Worm (Caenorhabditis elegans) whole organism, L4 larva: Measurements from ENCODE around the gene mig-23.
A peak's percentile ranks its signal among the peaks of the same experiment; 100 is the strongest.

ENCODE experiments used
- F26F4.8 ChIP-seq: fragments of 200-800 bp; sonication (Bioruptor generic); conservative IDR thresholded peaks from 2 replicates; pipeline ENCODE4 v1.3.6; 2022; ENCODE audit warnings: missing genetic modification characterization, missing compliant biosample characterization
- T20F7.1 ChIP-seq: fragments of 200-800 bp; sonication (Bioruptor generic); optimal IDR thresholded peaks from 2 replicates; lab custom pipeline; 2018; ENCODE audit warnings: mild to moderate bottlenecking, missing genetic modification characterization, missing compliant biosample characterization
- T26A8.4 ChIP-seq: fragments of 200-800 bp; sonication (Bioruptor generic); IDR thresholded peaks from 2 replicates; pipeline ENCODE4 v1.3.6; 2022; ENCODE audit warnings: missing genetic modification characterization, missing compliant biosample characterization
- Y5F2A.4 ChIP-seq: fragments of 200-800 bp; sonication (Bioruptor generic); optimal IDR thresholded peaks from 2 replicates; lab custom pipeline; 2018; ENCODE audit warnings: mild to moderate bottlenecking, missing genetic modification characterization, missing compliant biosample characterization
- ZK546.5 ChIP-seq, 2 experiments: sonication (generic microtip); optimal IDR thresholded peaks; 2 replicates each; lab custom pipeline; 2017; ENCODE audit warnings: missing biosample characterization in 2 of 2, missing genetic modification characterization in 2 of 2
- aha-1 ChIP-seq: fragments of 150-350 bp; peaks from one replicate; lab custom pipeline; 2014; ENCODE audit warnings: missing biosample characterization, missing genetic modification characterization
- arid-1 ChIP-seq: fragments of 200-800 bp; sonication (Bioruptor generic); conservative IDR thresholded peaks from 2 replicates; pipeline ENCODE4 v1.3.6; 2022; ENCODE audit warnings: missing genetic modification reagents, missing genetic modification characterization, missing compliant biosample characterization
- attf-4 ChIP-seq: sonication (generic microtip); optimal IDR thresholded peaks from 3 replicates; lab custom pipeline; 2017; ENCODE audit warnings: missing biosample characterization, missing genetic modification characterization
- ceh-28 ChIP-seq: fragments of 150-350 bp; optimal IDR thresholded peaks from 2 replicates; lab custom pipeline; 2014; ENCODE audit warnings: missing biosample characterization, missing genetic modification reagents, missing genetic modification characterization
- ces-1 ChIP-seq: fragments of 150-350 bp; sonication (generic microtip); optimal IDR thresholded peaks from 4 replicates; lab custom pipeline; 2014; ENCODE audit warnings: missing biosample characterization, missing genetic modification reagents, missing genetic modification characterization
- cey-2 ChIP-seq: sonication (generic microtip); optimal IDR thresholded peaks from 3 replicates; lab custom pipeline; 2017; ENCODE audit warnings: missing genetic modification characterization, mild to moderate bottlenecking, missing compliant biosample characterization, antibody characterized with exemption, borderline replicate concordance; ENCODE audit not compliant: insufficient read depth
- daf-16 ChIP-seq, 3 experiments: sonication (generic microtip); optimal IDR thresholded peaks; 2 replicates each; lab custom pipeline; 2016 to 2017; ENCODE audit warnings: missing genetic modification characterization in 3 of 3, missing genetic modification reagents in 3 of 3, mild to moderate bottlenecking in 2 of 3, missing compliant biosample characterization in 2 of 3, missing biosample characterization in 1 of 3, moderate library complexity in 1 of 3
- daf-8 ChIP-seq: fragments of 200-800 bp; sonication (Bioruptor generic); IDR thresholded peaks from 2 replicates; pipeline ENCODE4 v1.3.6; 2022; ENCODE audit warnings: missing genetic modification characterization, missing compliant biosample characterization
- dmd-6 ChIP-seq: fragments of 200-800 bp; sonication (Bioruptor generic); IDR thresholded peaks from 2 replicates; pipeline ENCODE4 v1.3.6; 2022; ENCODE audit warnings: missing genetic modification reagents, missing genetic modification characterization, missing compliant biosample characterization
- dmd-8 ChIP-seq: fragments of 200-800 bp; sonication (Bioruptor generic); IDR thresholded peaks from 2 replicates; pipeline ENCODE4 v1.3.6; 2022; ENCODE audit warnings: missing genetic modification characterization, missing compliant biosample characterization
- duxl-1 ChIP-seq: sonication (generic microtip); optimal IDR thresholded peaks from 2 replicates; lab custom pipeline; 2016; ENCODE audit warnings: mild to moderate bottlenecking, missing genetic modification characterization, moderate library complexity, missing compliant biosample characterization; ENCODE audit not compliant: poor library complexity
- dve-1 ChIP-seq: sonication (generic microtip); optimal IDR thresholded peaks from 2 replicates; lab custom pipeline; 2017; ENCODE audit warnings: antibody characterized with exemption, mild to moderate bottlenecking, missing genetic modification characterization, missing compliant biosample characterization; ENCODE audit not compliant: insufficient read depth
- egl-43 ChIP-seq: fragments of 200-800 bp; sonication (Bioruptor generic); IDR thresholded peaks from 2 replicates; pipeline ENCODE4 v1.3.6; 2022; ENCODE audit warnings: missing genetic modification reagents, missing genetic modification characterization, missing compliant biosample characterization
- hlh-30 ChIP-seq: sonication (generic microtip); optimal IDR thresholded peaks from 2 replicates; lab custom pipeline; 2017; ENCODE audit warnings: antibody characterized with exemption, mild to moderate bottlenecking, missing genetic modification characterization, missing compliant biosample characterization; ENCODE audit not compliant: insufficient read depth
- jun-1 ChIP-seq: fragments of 150-350 bp; optimal IDR thresholded peaks from 2 replicates; lab custom pipeline; 2014; ENCODE audit warnings: missing biosample characterization, missing genetic modification reagents, missing genetic modification characterization
- mdl-1 ChIP-seq, 2 experiments: fragments of 150-350 bp in 1 of 2; sonication (generic microtip) in 1 of 2; optimal IDR thresholded peaks; 2 replicates each; lab custom pipeline; 2014 to 2017; ENCODE audit warnings: missing biosample characterization in 2 of 2, missing genetic modification characterization in 2 of 2
- mes-2 ChIP-seq: sonication (generic microtip); optimal IDR thresholded peaks from 2 replicates; lab custom pipeline; 2016; ENCODE audit warnings: missing genotype, mild to moderate bottlenecking, missing genetic modification characterization, missing compliant biosample characterization; ENCODE audit not compliant: poor library complexity, severe bottlenecking
- nhr-11 ChIP-seq: fragments of 150-350 bp; optimal IDR thresholded peaks from 2 replicates; lab custom pipeline; 2014; ENCODE audit warnings: missing biosample characterization, missing genetic modification characterization
- nhr-48 ChIP-seq: sonication (generic microtip); optimal IDR thresholded peaks from 2 replicates; lab custom pipeline; 2016; ENCODE audit warnings: mild to moderate bottlenecking, missing genetic modification characterization, missing compliant biosample characterization
- nhr-6 ChIP-seq: fragments of 150-350 bp; optimal IDR thresholded peaks from 2 replicates; lab custom pipeline; 2014; ENCODE audit warnings: missing biosample characterization, missing genetic modification characterization
- nhr-76 ChIP-seq: fragments of 150-350 bp; optimal IDR thresholded peaks from 2 replicates; lab custom pipeline; 2014; ENCODE audit warnings: missing biosample characterization, missing genetic modification characterization
- pha-4 ChIP-seq, 2 experiments: fragments of 150-350 bp in 1 of 2; fragments of 200-800 bp in 1 of 2; sonication (Bioruptor generic) in 1 of 2; IDR thresholded peaks in 1 of 2; optimal IDR thresholded peaks in 1 of 2; 2 replicates each; pipeline versions ENCODE4 v1.3.6 to Lab custom; 2014 to 2022; ENCODE audit warnings: missing genetic modification characterization in 2 of 2, missing genetic modification reagents in 2 of 2, missing biosample characterization in 1 of 2, missing compliant biosample characterization in 1 of 2
- rbr-2 ChIP-seq: sonication (generic microtip); optimal IDR thresholded peaks from 2 replicates; lab custom pipeline; 2016; ENCODE audit warnings: missing genotype, missing genetic modification characterization, missing compliant biosample characterization
- saeg-2 ChIP-seq: fragments of 200-800 bp; sonication (Bioruptor generic); IDR thresholded peaks from 2 replicates; pipeline ENCODE4 v1.3.6; 2022; ENCODE audit warnings: missing genetic modification reagents, missing genetic modification characterization, missing compliant biosample characterization
- set-16 ChIP-seq: fragments of 200-800 bp; sonication (Bioruptor generic); IDR thresholded peaks from 2 replicates; pipeline ENCODE4 v1.3.6; 2022; ENCODE audit warnings: missing genetic modification reagents, missing genetic modification characterization, missing compliant biosample characterization
- skn-1 ChIP-seq: fragments of 150-350 bp; optimal IDR thresholded peaks from 2 replicates; lab custom pipeline; 2014; ENCODE audit warnings: missing biosample characterization, missing genetic modification characterization
- snpc-4 ChIP-seq: fragments of 150-350 bp; optimal IDR thresholded peaks from 2 replicates; lab custom pipeline; 2014; ENCODE audit warnings: missing biosample characterization, missing genetic modification characterization
- unc-62 ChIP-seq, 3 experiments: fragments of 150-350 bp in 1 of 3; sonication (generic microtip); optimal IDR thresholded peaks in 2 of 3; peaks in 1 of 3; 1 replicate in 1 of 3; 2 replicates in 2 of 3; lab custom pipeline; 2014 to 2017; ENCODE audit warnings: missing biosample characterization in 3 of 3, missing genetic modification characterization in 3 of 3, missing genetic modification reagents in 3 of 3, missing genotype in 1 of 3
- ztf-7 ChIP-seq: fragments of 150-350 bp; optimal IDR thresholded peaks from 2 replicates; lab custom pipeline; 2014; ENCODE audit warnings: missing biosample characterization, missing genetic modification characterization

The mig-23 gene

DNA sequence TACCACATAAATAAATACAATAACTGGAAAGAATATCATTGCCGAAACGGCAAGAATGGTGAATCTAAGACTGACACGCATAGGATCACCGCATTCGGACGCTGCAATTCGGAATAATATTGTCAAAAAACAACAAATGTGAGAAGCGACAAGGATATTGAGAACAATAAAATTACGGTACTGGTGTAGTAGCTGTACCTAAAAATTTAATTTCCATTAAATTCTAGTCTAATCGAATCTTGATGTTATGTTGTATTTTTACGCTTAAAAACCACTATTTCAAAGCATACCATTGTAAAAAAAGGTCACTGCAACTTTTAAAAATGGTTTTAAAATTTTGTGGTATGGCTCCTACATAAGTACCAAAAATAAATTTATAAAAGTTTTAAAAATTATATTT is at the start of gene mig-23:
Gene mig-23 (minus strand): TSS at position 101 of the 400 bp plus-strand sequence.
- no peak for TF ChIP-seq mes-2 (tag; lab: Kevin White, UChicago)
- no peak for TF ChIP-seq dve-1 (tag; lab: Kevin White, UChicago)
- no peak for TF ChIP-seq T26A8.4
- no peak for TF ChIP-seq T20F7.1 (GFP tag; lab: Kevin White, UChicago)
- no peak for TF ChIP-seq unc-62 (GFP tag; optimal IDR thresholded peaks at IDR 0.05 in 1 of 2; lab: Kevin White, UChicago)
- no peak for TF ChIP-seq unc-62 (tag; optimal IDR thresholded peaks at IDR 0.05; lab: Kevin White, UChicago)
- TF ChIP-seq arid-1, result no peak
- TF ChIP-seq hlh-30 (tag; lab: Kevin White, UChicago), result no peak
- no peak for TF ChIP-seq attf-4 (tag; lab: Kevin White, UChicago)
- no peak for TF ChIP-seq nhr-11 (tag; lab: Kevin White, UChicago)
- no peak for TF ChIP-seq snpc-4 (tag; lab: Kevin White, UChicago)
- no peak for TF ChIP-seq ZK546.5 (tag; optimal IDR thresholded peaks at IDR 0.05; lab: Kevin White, UChicago)

DNA sequence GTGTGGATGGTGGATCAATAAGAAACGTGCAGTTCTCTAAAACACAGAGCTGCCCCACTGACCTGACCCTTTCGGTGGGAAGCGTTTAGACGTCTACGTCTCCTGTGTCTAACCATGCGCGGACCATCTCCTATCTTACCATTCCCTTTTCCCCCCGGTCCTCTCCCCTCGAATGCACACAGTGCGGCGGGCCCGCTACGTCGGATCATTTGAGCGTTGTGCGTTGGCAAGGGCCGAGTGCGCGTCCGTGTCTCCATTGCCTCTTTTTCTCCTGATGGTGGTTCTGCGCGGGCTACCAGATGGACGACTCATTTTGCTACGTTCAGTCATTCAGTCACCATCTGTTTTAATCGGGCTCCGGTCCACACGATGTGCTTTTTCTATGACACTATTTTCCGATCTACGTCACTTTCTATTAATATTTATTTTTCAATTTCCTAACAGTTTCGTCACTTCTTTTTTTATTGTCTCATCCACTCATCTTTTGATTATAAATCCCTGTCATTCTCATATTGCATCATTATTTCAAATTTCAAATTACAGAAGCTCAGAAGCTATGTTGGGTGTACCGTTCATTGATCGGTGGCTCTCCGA is 47.0 kb upstream of the mig-23 start, which contains the start of gene inx-3:
Gene inx-3 (plus strand): TSS at position 544 of the 594 bp plus-strand sequence.
- no peak for TF ChIP-seq dve-1 (tag; lab: Kevin White, UChicago)
- TF ChIP-seq aha-1 (tag; lab: Kevin White, UChicago), result peak; percentile 25
- TF ChIP-seq set-16 (GFP tag; lab: Robert Waterston, UW), result peak; percentile 62; the same call in 1 of the 2 replicates
- TF ChIP-seq egl-43 (GFP tag; lab: Robert Waterston, UW), result 0 out of 2 replicates have a peak, but pooled peaks have one; percentile 33

DNA sequence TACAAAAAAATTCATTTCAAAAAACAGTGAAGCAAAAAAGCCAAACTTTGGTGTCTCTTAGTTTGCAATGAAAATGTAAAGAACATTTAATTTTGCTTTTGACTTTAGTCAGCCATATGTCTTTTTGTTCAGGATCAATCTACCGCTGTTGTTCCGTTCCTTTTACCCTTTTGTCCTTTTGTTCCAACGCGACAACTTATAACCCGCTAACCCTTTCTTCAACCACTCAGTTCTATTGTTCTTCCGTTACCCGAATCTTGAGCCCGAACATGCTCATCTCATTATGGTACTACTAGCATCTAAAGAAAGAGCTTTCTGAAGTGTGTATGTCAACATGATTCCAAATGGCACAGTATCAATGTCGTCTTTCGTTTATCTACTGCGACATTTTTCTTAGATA is 45.3 kb upstream of the mig-23 start:
- no peak for TF ChIP-seq saeg-2 (GFP tag; lab: Robert Waterston, UW)
- TF ChIP-seq ZK546.5 (tag; optimal IDR thresholded peaks at IDR 0.05; lab: Kevin White, UChicago), result no peak
- no peak for TF ChIP-seq dmd-6
- no peak for TF ChIP-seq daf-16 (GFP tag; optimal IDR thresholded peaks at IDR 0.05; lab: Kevin White, UChicago)
- TF ChIP-seq daf-16 (tag; optimal IDR thresholded peaks at IDR 0.05; lab: Kevin White, UChicago), result no peak
- TF ChIP-seq rbr-2 (tag; lab: Kevin White, UChicago), result no peak
- no peak for TF ChIP-seq pha-4 (GFP tag; IDR thresholded peaks at IDR 0.05; lab: Robert Waterston, UW)
- TF ChIP-seq pha-4 (tag; optimal IDR thresholded peaks at IDR 0.05; lab: Kevin White, UChicago), result no peak
- no peak for TF ChIP-seq daf-8 (GFP tag; lab: Robert Waterston, UW)
- no peak for TF ChIP-seq Y5F2A.4 (GFP tag; lab: Kevin White, UChicago)
- TF ChIP-seq nhr-6 (tag; lab: Kevin White, UChicago), result no peak
- no peak for TF ChIP-seq arid-1
- no peak for TF ChIP-seq skn-1 (tag; lab: Kevin White, UChicago)
- TF ChIP-seq, all 104 proteins: peak for 0

DNA sequence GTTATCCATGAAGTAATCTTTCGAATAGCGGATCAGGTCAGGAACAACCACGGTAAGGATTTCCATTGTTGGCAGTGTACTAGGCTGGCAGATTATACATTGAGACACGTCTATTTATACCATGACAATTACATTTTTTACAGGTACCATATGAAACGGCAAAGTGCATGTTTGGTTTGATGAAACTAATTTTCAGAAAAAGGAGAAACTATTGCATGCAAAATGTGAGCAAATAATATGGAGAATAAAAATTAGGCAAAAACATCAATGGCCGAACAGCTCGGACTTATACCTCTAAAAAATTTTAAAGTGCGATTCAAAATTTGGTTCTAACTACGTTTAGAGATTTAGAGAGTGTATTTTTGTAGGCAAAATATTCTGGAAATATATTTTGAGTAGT is 44.1 kb upstream of the mig-23 start, which contains the start of gene F22F4.5:
Gene F22F4.5 (minus strand): TSS at position 101 of the 400 bp plus-strand sequence.
- TF ChIP-seq ztf-7 (tag; lab: Kevin White, UChicago) (no peak), set-16 (GFP tag; lab: Robert Waterston, UW) (no peak)
- TF ChIP-seq, all 104 proteins: peak for 0

DNA sequence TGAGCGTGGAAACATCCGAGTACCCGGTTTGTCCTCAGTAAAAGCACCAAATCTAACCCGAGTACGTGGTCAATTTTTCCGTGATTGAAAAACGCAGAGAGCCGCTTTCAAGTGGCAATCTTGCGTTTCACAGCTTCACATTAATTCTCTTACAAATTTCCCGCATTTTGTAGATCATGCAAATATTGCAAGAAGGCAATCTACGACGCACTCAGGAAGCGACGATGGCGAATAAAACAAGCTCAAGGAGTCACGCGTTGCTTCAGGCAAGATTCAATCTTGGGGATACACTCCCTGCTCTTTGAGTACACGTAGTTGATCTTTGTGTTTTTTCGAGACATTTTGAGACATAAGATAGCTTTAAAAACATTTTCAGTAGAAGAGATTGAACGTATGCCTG is 39.2 kb upstream of the mig-23 start:
- TF ChIP-seq nhr-48, result no peak
- no peak for TF ChIP-seq dmd-8 (GFP tag; lab: Robert Waterston, UW)
- no peak for TF ChIP-seq mdl-1 (tag; optimal IDR thresholded peaks at IDR 0.05; lab: Kevin White, UChicago)
- no peak for TF ChIP-seq nhr-76
- no peak for TF ChIP-seq duxl-1
- TF ChIP-seq jun-1 (tag; lab: Kevin White, UChicago), result no peak
- TF ChIP-seq ceh-28 (tag; lab: Kevin White, UChicago), result no peak
- no peak for TF ChIP-seq ces-1 (GFP tag; lab: Kevin White, UChicago)
- TF ChIP-seq cey-2 (tag; lab: Kevin White, UChicago), result no peak
- TF ChIP-seq F26F4.8 (GFP tag; lab: Robert Waterston, UW), result no peak
